Worm (Caenorhabditis elegans): ENCODE data around the gene C41C4.9.
A peak's percentile ranks its signal among the peaks of the same experiment; 100 is the strongest.

Gene C41C4.9

ce11 chrII:8125439-8125838, 18.0 kb downstream of the C41C4.9 start:
- TF ChIP-seq blmp-1 (tag; optimal IDR thresholded peaks at IDR 0.05; ENCODE audit: insufficient read depth) (peak; percentile 2), sma-9 (GFP tag; optimal IDR thresholded peaks at IDR 0.05) (peak; percentile 8), sma-9 (tag; optimal IDR thresholded peaks at IDR 0.05) (no peak), crh-2 (tag; optimal IDR thresholded peaks at IDR 0.05) (no peak), elt-3 (tag; optimal IDR thresholded peaks at IDR 0.05) (no peak), nhr-129 (tag; optimal IDR thresholded peaks at IDR 0.05) (peak; percentile 1)

ce11 chrII:8126132-8126531, 18.7 kb downstream of the C41C4.9 start:
- TF ChIP-seq lin-11 (tag; optimal IDR thresholded peaks at IDR 0.05) (peak; percentile 26), mab-5 (tag; optimal IDR thresholded peaks at IDR 0.05) (peak; percentile 28), sem-4 (tag; optimal IDR thresholded peaks at IDR 0.05) (peak; percentile 66), crh-2 (tag; optimal IDR thresholded peaks at IDR 0.05) (peak; percentile 89), nhr-12 (tag; optimal IDR thresholded peaks at IDR 0.05) (no peak), Y55F3AM.14 (GFP tag; optimal IDR thresholded peaks at IDR 0.05) (peak; percentile 6), alr-1 (tag; optimal IDR thresholded peaks at IDR 0.05) (no peak), ama-1 (optimal IDR thresholded peaks at IDR 0.05) (no peak), R02D3.7 (tag; optimal IDR thresholded peaks at IDR 0.05) (no peak), lsy-2 (tag; optimal IDR thresholded peaks at IDR 0.05) (peak in 1 of 2 experiments; percentile 69), fos-1 (tag; optimal IDR thresholded peaks at IDR 0.05) (peak; percentile 70), ztf-11 (tag; optimal IDR thresholded peaks at IDR 0.05) (no peak), nhr-77 (tag; optimal IDR thresholded peaks at IDR 0.05) (no peak), nhr-6 (tag; optimal IDR thresholded peaks at IDR 0.05) (no peak), lin-39 (tag; optimal IDR thresholded peaks at IDR 0.05) (no peak), C34F6.9 (tag; optimal IDR thresholded peaks at IDR 0.05) (peak; percentile 55), gmeb-1 (tag; optimal IDR thresholded peaks at IDR 0.05) (no peak), unc-55 (GFP tag; optimal IDR thresholded peaks at IDR 0.05) (peak; percentile 70), sma-9 (GFP tag; optimal IDR thresholded peaks at IDR 0.05) (peak; percentile 36), sma-9 (tag; optimal IDR thresholded peaks at IDR 0.05) (no peak), nhr-129 (tag; optimal IDR thresholded peaks at IDR 0.05) (peak; percentile 45), nhr-25 (tag; optimal IDR thresholded peaks at IDR 0.05) (peak; percentile 22), mdl-1 (tag; optimal IDR thresholded peaks at IDR 0.05) (peak; percentile 39 to 54), sma-3 (GFP tag; optimal IDR thresholded peaks at IDR 0.05) (no peak), ztf-1 (GFP tag; conservative IDR thresholded peaks at IDR 0.05) (no peak), elt-3 (tag; optimal IDR thresholded peaks at IDR 0.05) (no peak), ztf-4 (tag; optimal IDR thresholded peaks at IDR 0.05) (no peak), nhr-21 (tag; optimal IDR thresholded peaks at IDR 0.05) (peak; percentile 8), dmd-4 (tag; optimal IDR thresholded peaks at IDR 0.05) (no peak), zag-1 (tag; optimal IDR thresholded peaks at IDR 0.05) (peak; percentile 55), F13H6.1 (tag; optimal IDR thresholded peaks at IDR 0.05) (peak; percentile 31), lin-13 (GFP tag; optimal IDR thresholded peaks at IDR 0.05) (peak; percentile 18)

- no peak for TF ChIP-seq unc-62 (GFP tag; optimal IDR thresholded peaks at IDR 0.05)
- TF ChIP-seq sma-9 (GFP tag; optimal IDR thresholded peaks at IDR 0.05) = peak; percentile 66
- TF ChIP-seq sma-9 (tag; optimal IDR thresholded peaks at IDR 0.05) = no peak
Observed at ce11 chrII:8126617-8127016, 19.2 kb downstream of the C41C4.9 start.

ce11 chrII:8127290-8127689, 19.8 kb downstream of the C41C4.9 start:
- TF ChIP-seq zag-1 (tag; optimal IDR thresholded peaks at IDR 0.05) = no peak
- no peak for TF ChIP-seq snpc-4 (tag; optimal IDR thresholded peaks at IDR 0.05)
- TF ChIP-seq R02D3.7 (tag; optimal IDR thresholded peaks at IDR 0.05) = no peak
- no peak for TF ChIP-seq skn-1 (tag; optimal IDR thresholded peaks at IDR 0.05)
- no peak for TF ChIP-seq elt-3 (tag; optimal IDR thresholded peaks at IDR 0.05)
- no peak for TF ChIP-seq elt-1 (tag; optimal IDR thresholded peaks at IDR 0.05)
- TF ChIP-seq sma-9 (GFP tag; optimal IDR thresholded peaks at IDR 0.05) = peak; percentile 77
- TF ChIP-seq sma-9 (tag; optimal IDR thresholded peaks at IDR 0.05) = no peak
- TF ChIP-seq blmp-1 (tag; optimal IDR thresholded peaks at IDR 0.05; ENCODE audit: insufficient read depth) = no peak
- no peak for TF ChIP-seq lin-39 (tag; optimal IDR thresholded peaks at IDR 0.05)
- no peak for TF ChIP-seq ztf-4 (tag; optimal IDR thresholded peaks at IDR 0.05)
- peak; percentile 43 for TF ChIP-seq F13H6.1 (tag; optimal IDR thresholded peaks at IDR 0.05)
- peak; percentile 52 for TF ChIP-seq nhr-129 (tag; optimal IDR thresholded peaks at IDR 0.05)
- TF ChIP-seq mab-5 (tag; optimal IDR thresholded peaks at IDR 0.05) = no peak
- no peak for TF ChIP-seq nhr-25 (tag; optimal IDR thresholded peaks at IDR 0.05)
- TF ChIP-seq sem-4 (tag; optimal IDR thresholded peaks at IDR 0.05) = no peak
- TF ChIP-seq gmeb-1 (tag; optimal IDR thresholded peaks at IDR 0.05) = no peak
- no peak for TF ChIP-seq nhr-12 (tag; optimal IDR thresholded peaks at IDR 0.05)
- no peak for TF ChIP-seq ZK546.5 (tag; optimal IDR thresholded peaks at IDR 0.05)
- no peak for TF ChIP-seq aly-2 (tag; optimal IDR thresholded peaks at IDR 0.05)
- no peak for TF ChIP-seq ztf-1 (GFP tag; conservative IDR thresholded peaks at IDR 0.05)
- TF ChIP-seq lin-13 (GFP tag; optimal IDR thresholded peaks at IDR 0.05) = no peak
- no peak for TF ChIP-seq Y55F3AM.14 (GFP tag; optimal IDR thresholded peaks at IDR 0.05)
- no peak for TF ChIP-seq C34F6.9 (tag; optimal IDR thresholded peaks at IDR 0.05)
- peak; percentile 15 for TF ChIP-seq sma-3 (GFP tag; optimal IDR thresholded peaks at IDR 0.05)
- TF ChIP-seq crh-2 (tag; optimal IDR thresholded peaks at IDR 0.05) = peak; percentile 53
- TF ChIP-seq unc-39 (tag; optimal IDR thresholded peaks at IDR 0.05) = no peak
- no peak for TF ChIP-seq ztf-11 (tag; optimal IDR thresholded peaks at IDR 0.05)
- no peak for TF ChIP-seq mbf-1 (tag; optimal IDR thresholded peaks at IDR 0.05)
- TF ChIP-seq fos-1 (tag; optimal IDR thresholded peaks at IDR 0.05) = peak; percentile 94

Data from whole organism, L2 larva.